Worm (Caenorhabditis elegans) whole organism, L2 larva: ENCODE data around the gene hpo-40.

Experiments
- F13H6.1 ChIP-seq: sonication (generic microtip); optimal IDR thresholded peaks from 2 replicates; lab custom pipeline; 2016; ENCODE audit warnings: missing genetic modification characterization, missing compliant biosample characterization
- ceh-16 ChIP-seq: fragments of 150-350 bp; optimal IDR thresholded peaks from 2 replicates; lab custom pipeline; 2014; ENCODE audit warnings: missing biosample characterization, missing genetic modification characterization
- crh-2 ChIP-seq: sonication (generic microtip); optimal IDR thresholded peaks from 2 replicates; lab custom pipeline; 2017; ENCODE audit warnings: missing biosample characterization, missing genetic modification characterization
- sma-3 ChIP-seq: sonication (generic microtip); optimal IDR thresholded peaks from 2 replicates; lab custom pipeline; 2016; ENCODE audit warnings: missing genetic modification reagents, missing genetic modification characterization, missing compliant biosample characterization
- snpc-4 ChIP-seq: fragments of 150-350 bp; optimal IDR thresholded peaks from 2 replicates; lab custom pipeline; 2014; ENCODE audit warnings: missing biosample characterization, missing genetic modification characterization
- unc-62 ChIP-seq: fragments of 150-350 bp; optimal IDR thresholded peaks from 2 replicates; lab custom pipeline; 2014; ENCODE audit warnings: missing biosample characterization, missing genetic modification reagents, missing genetic modification characterization

DNA sequence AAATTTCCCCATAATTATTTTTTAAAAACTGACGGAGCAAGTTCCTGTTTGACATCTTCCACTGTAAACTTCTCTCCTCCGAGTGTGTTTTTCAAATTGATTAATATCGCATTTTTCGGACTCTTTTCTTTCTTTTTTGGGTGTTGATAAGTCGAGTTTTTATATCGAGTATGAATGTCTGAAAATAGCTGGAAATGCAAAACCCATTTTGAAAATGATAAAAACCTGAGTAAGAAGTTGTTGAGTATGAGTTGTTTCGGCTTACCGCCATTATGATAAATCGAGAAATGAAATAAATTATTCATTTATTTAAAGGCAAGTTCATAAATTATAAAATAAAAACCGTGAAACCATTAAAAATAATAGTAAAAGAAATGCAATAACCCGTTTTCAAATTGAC, 27.0 kb upstream of the hpo-40 start, which contains the start of gene ZK856.18:
- no peak for TF ChIP-seq sma-3 (GFP tag; lab: Kevin White, UChicago)
- TF ChIP-seq ceh-16 (tag; lab: Kevin White, UChicago) = no peak
- no peak for TF ChIP-seq F13H6.1
- no peak for TF ChIP-seq crh-2 (tag; lab: Kevin White, UChicago)
- no peak for TF ChIP-seq unc-62 (GFP tag; lab: Kevin White, UChicago)
- no peak for TF ChIP-seq snpc-4 (tag; lab: Kevin White, UChicago)
